Worm (Caenorhabditis elegans) whole organism, L1 larva: ENCODE results near the gene snb-7.

Source experiments
- Y116A8C.19 ChIP-seq: sonication (generic microtip); optimal IDR thresholded peaks from 2 replicates; lab custom pipeline; 2016; ENCODE audit warnings: missing compliant biosample characterization, missing genetic modification characterization, borderline replicate concordance
- blmp-1 ChIP-seq: fragments of 150-350 bp; optimal IDR thresholded peaks from 2 replicates; lab custom pipeline; 2014; ENCODE audit warnings: missing biosample characterization, missing genetic modification characterization
- ceh-90 ChIP-seq: sonication (generic microtip); optimal IDR thresholded peaks from 2 replicates; lab custom pipeline; 2016; ENCODE audit warnings: missing genetic modification characterization, missing compliant biosample characterization
- dpl-1 ChIP-seq, 3 experiments: fragments of 150-350 bp in 2 of 3; sonication (generic microtip) in 1 of 3; optimal IDR thresholded peaks; 2 replicates each; lab custom pipeline; 2014 to 2017; ENCODE audit warnings: missing biosample characterization in 3 of 3, missing genetic modification characterization in 3 of 3, missing genetic modification reagents in 3 of 3
- efl-1 ChIP-seq, 4 experiments: fragments of 150-350 bp; optimal IDR thresholded peaks in 3 of 4; peaks in 1 of 4; 1 replicate in 1 of 4; 2 replicates in 3 of 4; lab custom pipeline; 2014; ENCODE audit warnings: missing biosample characterization in 2 of 4, missing genetic modification characterization in 2 of 4, missing genetic modification reagents in 2 of 4
- egl-13 ChIP-seq: sonication (generic microtip); optimal IDR thresholded peaks from 2 replicates; lab custom pipeline; 2016; ENCODE audit warnings: missing genotype, missing genetic modification reagents, missing genetic modification characterization, missing compliant biosample characterization
- egl-27 ChIP-seq, 2 experiments: fragments of 150-350 bp in 1 of 2; sonication (generic microtip); optimal IDR thresholded peaks; 3 replicates each; lab custom pipeline; 2017 to 2018; ENCODE audit warnings: missing biosample characterization in 2 of 2, missing genetic modification characterization in 2 of 2, missing genetic modification reagents in 2 of 2
- ets-5 ChIP-seq: fragments of 200-800 bp; sonication (Bioruptor generic); IDR thresholded peaks from 2 replicates; pipeline ENCODE4 v1.3.6; 2022; ENCODE audit warnings: missing genetic modification characterization, missing compliant biosample characterization
- fos-1 ChIP-seq: fragments of 150-350 bp; optimal IDR thresholded peaks from 2 replicates; lab custom pipeline; 2014; ENCODE audit warnings: missing biosample characterization, missing genetic modification characterization
- hlh-4 ChIP-seq: sonication (generic microtip); optimal IDR thresholded peaks from 2 replicates; lab custom pipeline; 2016; ENCODE audit warnings: mild to moderate bottlenecking, missing genetic modification characterization, missing compliant biosample characterization
- hpl-2 ChIP-seq: fragments of 150-350 bp; optimal IDR thresholded peaks from 2 replicates; lab custom pipeline; 2014; ENCODE audit warnings: missing biosample characterization, missing genetic modification reagents, missing genetic modification characterization
- irx-1 ChIP-seq: sonication (generic microtip); optimal IDR thresholded peaks from 2 replicates; lab custom pipeline; 2016; ENCODE audit warnings: missing genetic modification characterization, missing compliant biosample characterization
- isw-1 ChIP-seq: fragments of 200-800 bp; sonication (Bioruptor generic); IDR thresholded peaks from 2 replicates; pipeline ENCODE4 v1.3.6; 2022; ENCODE audit warnings: missing genetic modification characterization, missing compliant biosample characterization
- lin-13 ChIP-seq: fragments of 150-350 bp; optimal IDR thresholded peaks from 2 replicates; lab custom pipeline; 2014; ENCODE audit warnings: missing biosample characterization, missing genetic modification reagents, missing genetic modification characterization
- lin-14 ChIP-seq: fragments of 200-800 bp; sonication (Bioruptor generic); optimal IDR thresholded peaks from 2 replicates; lab custom pipeline; 2018; ENCODE audit warnings: mild to moderate bottlenecking, missing genetic modification characterization, moderate library complexity, missing compliant biosample characterization
- lin-15B ChIP-seq: fragments of 150-350 bp; sonication (generic microtip); optimal IDR thresholded peaks from 3 replicates; lab custom pipeline; 2014; ENCODE audit warnings: missing biosample characterization, missing genetic modification characterization
- lsy-2 ChIP-seq, 2 experiments: fragments of 150-350 bp; optimal IDR thresholded peaks; 2 replicates each; lab custom pipeline; 2014; ENCODE audit warnings: missing biosample characterization in 2 of 2, missing genetic modification characterization in 2 of 2
- nhr-19 ChIP-seq: fragments of 200-800 bp; sonication (Bioruptor generic); conservative IDR thresholded peaks from 2 replicates; pipeline ENCODE4 v1.3.6; 2022; ENCODE audit warnings: missing genetic modification characterization, missing compliant biosample characterization
- nhr-28 ChIP-seq: fragments of 150-350 bp; optimal IDR thresholded peaks from 2 replicates; lab custom pipeline; 2014; ENCODE audit warnings: missing biosample characterization, missing genetic modification characterization
- nhr-77 ChIP-seq: fragments of 150-350 bp; optimal IDR thresholded peaks from 2 replicates; lab custom pipeline; 2014; ENCODE audit warnings: missing biosample characterization, missing genetic modification characterization
- nhr-85 ChIP-seq: sonication (generic microtip); peaks from one replicate; lab custom pipeline; 2016; ENCODE audit warnings: missing genetic modification characterization, inconsistent platforms, missing compliant biosample characterization
- pax-3 ChIP-seq: fragments of 200-800 bp; sonication (Bioruptor generic); optimal IDR thresholded peaks from 2 replicates; lab custom pipeline; 2018; ENCODE audit warnings: mild to moderate bottlenecking, missing genetic modification characterization, moderate library complexity, missing compliant biosample characterization
- rnt-1 ChIP-seq: sonication (generic microtip); optimal IDR thresholded peaks from 2 replicates; lab custom pipeline; 2016; ENCODE audit warnings: mild to moderate bottlenecking, missing genetic modification characterization, moderate library complexity, missing compliant biosample characterization
- snu-23 ChIP-seq: sonication (generic microtip); optimal IDR thresholded peaks from 2 replicates; lab custom pipeline; 2016; ENCODE audit warnings: missing genetic modification characterization, missing compliant biosample characterization
- sox-4 ChIP-seq: sonication (generic microtip); optimal IDR thresholded peaks from 2 replicates; lab custom pipeline; 2016; ENCODE audit warnings: missing genetic modification characterization, missing compliant biosample characterization
- unc-130 ChIP-seq: fragments of 150-350 bp; optimal IDR thresholded peaks from 2 replicates; lab custom pipeline; 2017; ENCODE audit warnings: missing biosample characterization, missing genetic modification characterization, inconsistent platforms
- unc-86 ChIP-seq: sonication (generic microtip); optimal IDR thresholded peaks from 2 replicates; lab custom pipeline; 2016; ENCODE audit warnings: missing genetic modification characterization, missing compliant biosample characterization
- ztf-11 ChIP-seq, 2 experiments: sonication (generic microtip); optimal IDR thresholded peaks; 2 replicates each; lab custom pipeline; 2016 to 2017; ENCODE audit warnings: missing genetic modification characterization in 2 of 2, missing biosample characterization in 1 of 2, missing compliant biosample characterization in 1 of 2
- ztf-4 ChIP-seq: fragments of 150-350 bp; optimal IDR thresholded peaks from 2 replicates; lab custom pipeline; 2014; ENCODE audit warnings: missing biosample characterization, missing genetic modification characterization

Gene snb-7

DNA sequence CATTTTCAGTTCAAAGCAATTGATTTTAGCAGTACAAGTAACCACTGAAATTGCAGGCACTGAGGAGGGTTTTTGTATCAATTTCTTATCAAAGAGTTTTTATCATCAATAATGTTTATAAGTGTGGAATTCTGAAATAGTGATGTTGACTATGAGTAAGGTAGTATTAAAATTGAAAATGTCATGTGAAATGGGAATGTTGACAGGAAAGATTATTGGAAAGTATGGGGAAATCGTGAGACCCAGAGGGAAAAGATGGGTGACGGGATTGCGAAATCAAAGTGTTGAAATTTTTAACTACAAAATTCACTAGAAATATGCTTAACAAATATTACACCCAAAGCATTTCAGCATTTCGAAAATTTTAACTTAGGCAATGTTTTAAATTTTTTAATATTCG lies 33.5 kb upstream of the snb-7 start, which contains the start of gene F53B2.8 (continued):
- no peak for TF ChIP-seq nhr-85 (tag; lab: Kevin White, UChicago)
- TF ChIP-seq blmp-1 (tag; lab: Kevin White, UChicago), result no peak
- peak; percentile 71 for TF ChIP-seq hpl-2 (GFP tag; lab: Kevin White, UChicago)
- no peak for TF ChIP-seq nhr-77 (tag; lab: Kevin White, UChicago)
- TF ChIP-seq ztf-11 (tag; optimal IDR thresholded peaks at IDR 0.05; lab: Kevin White, UChicago), result no peak
- TF ChIP-seq lin-13 (GFP tag; lab: Kevin White, UChicago), result no peak
- no peak for TF ChIP-seq egl-27 (tag; optimal IDR thresholded peaks at IDR 0.05; lab: Kevin White, UChicago)
- no peak for TF ChIP-seq pax-3 (tag; lab: Kevin White, UChicago)
- TF ChIP-seq lin-15B (tag; lab: Kevin White, UChicago), result no peak
- TF ChIP-seq unc-130 (tag; lab: Kevin White, UChicago), result no peak

- TF ChIP-seq nhr-85 (tag; lab: Kevin White, UChicago), result peak; percentile 11
- no peak for TF ChIP-seq unc-130 (tag; lab: Kevin White, UChicago)
These were observed 29.6 kb upstream of the snb-7 start, which contains the start of gene F53B2.5 for ce11 chrIV:12531047-12531446. Gene F53B2.5 (minus strand): TSS chrIV:12531147.

- TF ChIP-seq lin-14 (GFP tag; lab: Kevin White, UChicago) (peak; percentile 1), rnt-1 (tag; lab: Kevin White, UChicago) (no peak), efl-1 (optimal IDR thresholded peaks at IDR 0.05; lab: Kevin White, UChicago) (no peak), efl-1 (GFP tag; optimal IDR thresholded peaks at IDR 0.05 in 1 of 2; lab: Kevin White, UChicago) (peak in 1 of 2 experiments; percentile 66), nhr-85 (tag; lab: Kevin White, UChicago) (no peak)
These were observed 29.2 kb upstream of the snb-7 start for ce11 chrIV:12531464-12531863.

- no peak for TF ChIP-seq snu-23
- no peak for TF ChIP-seq ceh-90 (tag; lab: Kevin White, UChicago)
- TF ChIP-seq rnt-1 (tag; lab: Kevin White, UChicago), result no peak
- TF ChIP-seq nhr-28, result no peak
- TF ChIP-seq dpl-1 (GFP tag; optimal IDR thresholded peaks at IDR 0.05; lab: Kevin White, UChicago), result no peak
- TF ChIP-seq Y116A8C.19, result no peak
- TF ChIP-seq lsy-2 (tag; optimal IDR thresholded peaks at IDR 0.05; lab: Kevin White, UChicago), result no peak
- TF ChIP-seq blmp-1 (tag; lab: Kevin White, UChicago), result no peak
- no peak for TF ChIP-seq hlh-4 (tag; lab: Kevin White, UChicago)
- TF ChIP-seq sox-4 (tag; lab: Kevin White, UChicago), result no peak
- TF ChIP-seq nhr-19 (GFP tag; lab: Robert Waterston, UW), result no peak
- TF ChIP-seq unc-86 (tag; lab: Kevin White, UChicago), result no peak
- no peak for TF ChIP-seq pax-3 (tag; lab: Kevin White, UChicago)
- no peak for TF ChIP-seq fos-1 (tag; lab: Kevin White, UChicago)
- no peak for TF ChIP-seq lin-14 (GFP tag; lab: Kevin White, UChicago)
- TF ChIP-seq ets-5 (GFP tag; lab: Robert Waterston, UW), result no peak
- no peak for TF ChIP-seq ztf-4
- TF ChIP-seq isw-1 (GFP tag; lab: Robert Waterston, UW), result no peak
These were observed 24.3 kb upstream of the snb-7 start for ce11 chrIV:12536358-12536757.

- no peak for TF ChIP-seq egl-13 (tag; lab: Kevin White, UChicago)
These were observed 23.0 kb upstream of the snb-7 start for ce11 chrIV:12537694-12538093.

- TF ChIP-seq efl-1 (optimal IDR thresholded peaks at IDR 0.05; lab: Kevin White, UChicago), result no peak
- TF ChIP-seq efl-1 (GFP tag; optimal IDR thresholded peaks at IDR 0.05 in 1 of 2; lab: Kevin White, UChicago), result no peak
- TF ChIP-seq blmp-1 (tag; lab: Kevin White, UChicago), result peak; percentile 13
- peak; percentile 13 for TF ChIP-seq lin-14 (GFP tag; lab: Kevin White, UChicago)
- TF ChIP-seq nhr-85 (tag; lab: Kevin White, UChicago), result peak; percentile 84
- no peak for TF ChIP-seq irx-1 (tag; lab: Kevin White, UChicago)
These were observed 20.4 kb upstream of the snb-7 start for ce11 chrIV:12540242-12540641.
